Fruit fly (Drosophila melanogaster) whole organism, embryonic: ENCODE results near the gene CG14082.

Experiments
- Bgb ChIP-seq: fragments of 200-800 bp; sonication (Bioruptor generic); IDR thresholded peaks from 2 replicates; pipeline ENCODE4 v1.3.6; 2022; ENCODE audit warnings: missing biosample characterization, missing genetic modification characterization; ENCODE audit not compliant: partially characterized antibody
- Bteb2 ChIP-seq: fragments of 200-800 bp; sonication (Bioruptor generic); optimal IDR thresholded peaks from 2 replicates; lab custom pipeline; 2016; ENCODE audit warnings: missing biosample characterization, missing genetic modification characterization
- CG10565 ChIP-seq: fragments of 200-800 bp; sonication (Bioruptor generic); optimal IDR thresholded peaks from 3 replicates; lab custom pipeline; 2016; ENCODE audit warnings: missing biosample characterization, mild to moderate bottlenecking, missing genetic modification characterization
- CG11456 ChIP-seq: fragments of 200-800 bp; sonication (Bioruptor generic); IDR thresholded peaks from 3 replicates; pipeline ENCODE4 v1.3.6; 2022; ENCODE audit warnings: missing biosample characterization, missing genetic modification characterization
- CG12391 ChIP-seq: fragments of 200-800 bp; sonication (Bioruptor generic); optimal IDR thresholded peaks from 3 replicates; lab custom pipeline; 2018; ENCODE audit warnings: missing biosample characterization, mild to moderate bottlenecking, missing genetic modification characterization, moderate library complexity
- CG12769 ChIP-seq: fragments of 200-800 bp; sonication (Bioruptor generic); optimal IDR thresholded peaks from 2 replicates; lab custom pipeline; 2019; ENCODE audit warnings: missing biosample characterization, mild to moderate bottlenecking, missing genetic modification characterization, moderate library complexity
- CG15479 ChIP-seq: fragments of 200-800 bp; sonication (Bioruptor generic); optimal IDR thresholded peaks from 3 replicates; lab custom pipeline; 2019; ENCODE audit warnings: missing biosample characterization, mild to moderate bottlenecking, missing genetic modification characterization, moderate library complexity
- CG1647 ChIP-seq: fragments of 200-800 bp; sonication (Bioruptor generic); optimal IDR thresholded peaks from 3 replicates; lab custom pipeline; 2016; ENCODE audit warnings: missing biosample characterization, missing genetic modification characterization
- CG17829 ChIP-seq: fragments of 200-800 bp; optimal IDR thresholded peaks from 2 replicates; lab custom pipeline; 2019; ENCODE audit warnings: missing biosample characterization, mild to moderate bottlenecking, missing genetic modification characterization, moderate library complexity
- CG30020 ChIP-seq: fragments of 200-800 bp; optimal IDR thresholded peaks from 2 replicates; lab custom pipeline; 2019; ENCODE audit warnings: missing biosample characterization, mild to moderate bottlenecking, missing genetic modification characterization, moderate library complexity
- CG3163 ChIP-seq: fragments of 200-800 bp; sonication (Bioruptor generic); optimal IDR thresholded peaks from 3 replicates; lab custom pipeline; 2016; ENCODE audit warnings: missing biosample characterization, missing genetic modification characterization
- CG4282 ChIP-seq: fragments of 200-800 bp; sonication (Bioruptor generic); optimal IDR thresholded peaks from 2 replicates; lab custom pipeline; 2016; ENCODE audit warnings: missing biosample characterization, missing genetic modification characterization
- CG6683 ChIP-seq: fragments of 200-800 bp; sonication (Bioruptor generic); optimal IDR thresholded peaks from 2 replicates; lab custom pipeline; 2017; ENCODE audit warnings: missing biosample characterization, mild to moderate bottlenecking, missing genetic modification characterization, missing genetic modification reagents
- CG8765 ChIP-seq: fragments of 200-800 bp; sonication (Bioruptor generic); IDR thresholded peaks from 2 replicates; pipeline ENCODE4 v1.3.6; 2022; ENCODE audit warnings: missing biosample characterization, missing genetic modification characterization
- CG9437 ChIP-seq: fragments of 200-800 bp; sonication (Bioruptor generic); optimal IDR thresholded peaks from 2 replicates; lab custom pipeline; 2018; ENCODE audit warnings: missing biosample characterization, mild to moderate bottlenecking, missing genetic modification characterization
- Dad ChIP-seq: fragments of 200-800 bp; sonication (Bioruptor generic); optimal IDR thresholded peaks from 3 replicates; lab custom pipeline; 2016; ENCODE audit warnings: missing biosample characterization, missing genetic modification characterization
- Elba2 ChIP-seq: fragments of 200-800 bp; sonication (Bioruptor generic); optimal IDR thresholded peaks from 3 replicates; lab custom pipeline; 2016; ENCODE audit warnings: missing biosample characterization, missing genetic modification characterization
- Fer3 ChIP-seq: fragments of 200-800 bp; sonication (Bioruptor generic); optimal IDR thresholded peaks from 2 replicates; lab custom pipeline; 2018; ENCODE audit warnings: missing biosample characterization, mild to moderate bottlenecking, missing genetic modification characterization, moderate library complexity
- HLH3B ChIP-seq: fragments of 200-800 bp; sonication (Bioruptor generic); IDR thresholded peaks from 2 replicates; pipeline ENCODE4 v1.3.6; 2022; ENCODE audit warnings: missing biosample characterization, missing genetic modification characterization
- HLH4C ChIP-seq: fragments of 200-800 bp; sonication (Bioruptor generic); IDR thresholded peaks from 3 replicates; pipeline ENCODE4 v1.3.6; 2022; ENCODE audit warnings: missing biosample characterization, missing genetic modification characterization; ENCODE audit not compliant: partially characterized antibody
- HLH54F ChIP-seq: fragments of 200-800 bp; sonication (Bioruptor generic); optimal IDR thresholded peaks from 3 replicates; lab custom pipeline; 2016; ENCODE audit warnings: missing biosample characterization, missing genetic modification characterization
- HLHmδ ChIP-seq: fragments of 200-800 bp; sonication (Bioruptor generic); optimal IDR thresholded peaks from 2 replicates; lab custom pipeline; 2018; ENCODE audit warnings: missing biosample characterization, mild to moderate bottlenecking, missing genetic modification characterization, moderate library complexity
- MBD-R2 ChIP-seq: fragments of 200-800 bp; sonication (Bioruptor generic); IDR thresholded peaks from 2 replicates; pipeline ENCODE4 v1.3.6; 2022; ENCODE audit warnings: missing biosample characterization, missing genetic modification characterization
- MTF-1 ChIP-seq: fragments of 200-800 bp; sonication (Bioruptor generic); optimal IDR thresholded peaks from 2 replicates; lab custom pipeline; 2018; ENCODE audit warnings: missing biosample characterization, mild to moderate bottlenecking, missing genetic modification characterization, borderline replicate concordance
- Mad ChIP-seq: fragments of 200-800 bp; sonication (Bioruptor generic); optimal IDR thresholded peaks from 2 replicates; lab custom pipeline; 2016; ENCODE audit warnings: missing biosample characterization, missing genetic modification characterization
- NC2α ChIP-seq: fragments of 200-800 bp; sonication (Bioruptor generic); optimal IDR thresholded peaks from 2 replicates; lab custom pipeline; 2016; ENCODE audit warnings: missing biosample characterization, missing genetic modification characterization
- Poxn ChIP-seq: fragments of 200-800 bp; sonication (Bioruptor generic); IDR thresholded peaks from 2 replicates; pipeline ENCODE4 v1.3.6; 2022; ENCODE audit warnings: missing biosample characterization, missing genetic modification characterization
- Spps ChIP-seq: fragments of 200-800 bp; sonication (Bioruptor generic); optimal IDR thresholded peaks from 2 replicates; lab custom pipeline; 2018; ENCODE audit warnings: missing biosample characterization, mild to moderate bottlenecking, missing genetic modification characterization
- Usf ChIP-seq: fragments of 200-800 bp; sonication (Bioruptor generic); optimal IDR thresholded peaks from 2 replicates; lab custom pipeline; 2017; ENCODE audit warnings: missing genotype, missing biosample characterization, missing genetic modification characterization
- bsh ChIP-seq, 2 experiments: fragments of 200-800 bp; sonication (Bioruptor generic); optimal IDR thresholded peaks; 2 replicates each; lab custom pipeline; 2017 to 2018; ENCODE audit warnings: mild to moderate bottlenecking in 2 of 2, missing biosample characterization in 2 of 2, missing genetic modification characterization in 2 of 2, moderate library complexity in 1 of 2
- btn ChIP-seq: fragments of 200-800 bp; sonication (Bioruptor generic); optimal IDR thresholded peaks from 2 replicates; lab custom pipeline; 2016; ENCODE audit warnings: missing biosample characterization, missing genetic modification characterization
- cg ChIP-seq: fragments of 200-800 bp; sonication (Bioruptor generic); optimal IDR thresholded peaks from 3 replicates; lab custom pipeline; 2019; ENCODE audit warnings: missing biosample characterization, mild to moderate bottlenecking, missing genetic modification characterization, moderate library complexity
- da ChIP-seq: fragments of 200-800 bp; sonication (Bioruptor generic); optimal IDR thresholded peaks from 2 replicates; lab custom pipeline; 2016; ENCODE audit warnings: missing biosample characterization, missing genetic modification characterization
- dati ChIP-seq: fragments of 200-800 bp; sonication (Bioruptor generic); IDR thresholded peaks from 2 replicates; pipeline ENCODE4 v1.3.6; 2022; ENCODE audit warnings: missing biosample characterization, missing genetic modification characterization
- dpn ChIP-seq, 2 experiments: fragments of 200-800 bp; sonication (Bioruptor generic); optimal IDR thresholded peaks; 3 replicates each; lab custom pipeline; 2016; ENCODE audit warnings: missing biosample characterization in 2 of 2, missing genetic modification characterization in 2 of 2
- en ChIP-seq: fragments of 200-800 bp; sonication (Bioruptor generic); optimal IDR thresholded peaks from 2 replicates; lab custom pipeline; 2016; ENCODE audit warnings: missing biosample characterization, missing genetic modification characterization
- esg ChIP-seq: fragments of 200-800 bp; sonication (Bioruptor generic); conservative IDR thresholded peaks from 2 replicates; pipeline ENCODE4 v1.3.6; 2022; ENCODE audit warnings: missing biosample characterization, missing genetic modification characterization
- gfzf ChIP-seq: fragments of 200-800 bp; sonication (Bioruptor generic); optimal IDR thresholded peaks from 2 replicates; lab custom pipeline; 2016; ENCODE audit warnings: missing biosample characterization, mild to moderate bottlenecking, missing genetic modification characterization, moderate library complexity
- gsb-n ChIP-seq: fragments of 200-800 bp; sonication (Bioruptor generic); optimal IDR thresholded peaks from 3 replicates; lab custom pipeline; 2018; ENCODE audit warnings: missing biosample characterization, mild to moderate bottlenecking, missing genetic modification characterization
- lilli ChIP-seq: fragments of 200-800 bp; sonication (Bioruptor generic); optimal IDR thresholded peaks from 3 replicates; lab custom pipeline; 2016; ENCODE audit warnings: missing biosample characterization, missing genetic modification characterization
- prd ChIP-seq, 3 experiments: fragments of >200 bp in 2 of 3; fragments of 200-800 bp in 1 of 3; sonication (Bioruptor generic) in 1 of 3; optimal IDR thresholded peaks in 2 of 3; IDR thresholded peaks in 1 of 3; 2 replicates in 2 of 3; 3 replicates in 1 of 3; pipeline versions ENCODE4 v1.3.6 to Lab custom; 2017 to 2022; ENCODE audit warnings: missing biosample characterization in 1 of 3, missing genetic modification characterization in 1 of 3
- ranshi ChIP-seq: fragments of 200-800 bp; sonication (Bioruptor generic); IDR thresholded peaks from 2 replicates; pipeline ENCODE4 v1.3.6; 2022; ENCODE audit warnings: missing biosample characterization, missing genetic modification characterization
- repo ChIP-seq: fragments of 200-800 bp; sonication (Bioruptor generic); optimal IDR thresholded peaks from 2 replicates; lab custom pipeline; 2016; ENCODE audit warnings: missing biosample characterization, missing genetic modification characterization
- sim ChIP-seq: fragments of 200-800 bp; sonication (Bioruptor generic); IDR thresholded peaks from 2 replicates; pipeline ENCODE4 v1.3.6; 2022; ENCODE audit warnings: missing biosample characterization, missing genetic modification characterization
- tx ChIP-seq: fragments of 200-800 bp; sonication (Bioruptor generic); optimal IDR thresholded peaks from 2 replicates; lab custom pipeline; 2016; ENCODE audit warnings: missing biosample characterization, missing genetic modification characterization
- wek ChIP-seq: fragments of 200-800 bp; sonication (Bioruptor generic); optimal IDR thresholded peaks from 3 replicates; lab custom pipeline; 2018; ENCODE audit warnings: missing biosample characterization, mild to moderate bottlenecking, missing genetic modification characterization, moderate library complexity
- wor ChIP-seq: fragments of 200-800 bp; sonication (Bioruptor generic); IDR thresholded peaks from 2 replicates; pipeline ENCODE4 v1.3.6; 2022; ENCODE audit warnings: missing biosample characterization, missing genetic modification characterization
- yki ChIP-seq: fragments of >200 bp; optimal IDR thresholded peaks from 3 replicates; lab custom pipeline; 2018

CG14082 gene

DNA sequence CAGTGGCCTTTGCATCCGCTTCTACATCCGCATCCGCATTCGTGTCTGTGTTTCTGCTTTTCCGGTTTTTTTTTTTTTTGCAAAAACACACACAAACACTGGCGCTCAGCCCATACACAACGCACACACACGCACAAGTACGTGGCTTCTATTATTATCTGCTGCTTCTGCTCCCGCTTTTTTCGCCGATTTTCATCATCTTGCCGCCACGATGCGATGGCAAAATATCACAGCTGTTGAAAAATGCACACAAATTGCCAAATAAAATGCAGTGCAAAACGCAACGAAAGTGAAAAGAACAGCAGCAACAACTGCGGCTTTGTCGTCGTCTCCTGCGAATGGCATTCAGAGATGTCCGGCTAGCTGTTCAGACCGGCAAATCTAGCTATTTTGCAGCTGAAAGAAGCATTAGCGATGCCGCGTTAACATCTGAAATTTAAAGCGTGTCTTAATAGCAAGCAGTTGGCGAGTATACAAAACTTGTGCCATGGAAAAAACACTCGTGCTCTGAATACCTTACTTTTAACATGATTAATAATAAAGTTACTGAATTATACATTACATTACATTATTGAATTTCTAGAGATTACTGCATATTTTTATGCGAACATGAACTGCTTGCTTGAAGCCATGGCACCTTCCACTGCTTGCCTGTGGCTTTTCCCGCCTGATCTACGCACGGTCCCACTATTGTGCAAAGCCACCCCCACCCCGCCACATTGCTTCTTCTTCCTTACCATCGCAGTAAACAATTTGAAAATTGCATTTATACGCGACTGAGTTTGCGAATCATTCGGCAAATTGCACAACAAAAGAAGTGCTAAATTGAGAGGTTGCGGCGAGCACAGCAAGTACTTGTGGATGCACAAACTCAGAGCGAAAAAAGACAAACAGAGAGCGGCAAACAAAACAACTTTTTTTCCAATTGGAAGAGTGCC is 76.0 kb downstream of the CG14082 start, which contains the start of the genes Ugt316A1 and Sfxn2 (continued):
- TF ChIP-seq wek (GFP tag; lab: Kevin White, UChicago) (no peak), CG1647 (peak; percentile 21), Fer3 (peak; percentile 1), MTF-1 (GFP tag; lab: Kevin White, UChicago) (no peak), CG11456 (GFP tag; lab: Robert Waterston, UW) (0 out of 3 replicates have a peak, but pooled peaks have one; percentile 59), CG4282 (no peak), en (GFP tag; lab: Kevin White, UChicago) (no peak), cg (peak; percentile 89), Bteb2 (GFP tag; lab: Kevin White, UChicago) (no peak), CG9437 (GFP tag; lab: Kevin White, UChicago) (no peak), HLHmδ (GFP tag; lab: Kevin White, UChicago) (peak; percentile 17), lilli (GFP tag; lab: Kevin White, UChicago) (peak; percentile 75), HLH3B (no peak), CG15479 (GFP tag; lab: Kevin White, UChicago) (peak; percentile 93), ranshi (GFP tag; lab: Robert Waterston, UW) (0 out of 2 replicates have a peak, but pooled peaks have one; percentile 43), CG10565 (GFP tag; lab: Kevin White, UChicago) (no peak), repo (GFP tag; lab: Kevin White, UChicago) (no peak), CG8765 (GFP tag; lab: Robert Waterston, UW) (0 out of 2 replicates have a peak, but pooled peaks have one; percentile 25), HLH54F (GFP tag; lab: Kevin White, UChicago) (no peak), Elba2 (peak; percentile 91), Usf (GFP tag; lab: Kevin White, UChicago) (no peak), btn (GFP tag; lab: Kevin White, UChicago) (no peak), HLH4C (GFP tag; lab: Robert Waterston, UW) (0 out of 3 replicates have a peak, but pooled peaks have one; percentile 51), CG3163 (GFP tag; lab: Kevin White, UChicago) (peak; percentile 4), Dad (GFP tag; lab: Kevin White, UChicago) (no peak), da (GFP tag; lab: Kevin White, UChicago) (no peak), CG30020 (tag; lab: Kevin White, UChicago) (peak; percentile 11), gsb-n (tag; lab: Kevin White, UChicago) (peak; percentile 42), wor (GFP tag; lab: Robert Waterston, UW) (no peak), MBD-R2 (GFP tag; lab: Robert Waterston, UW) (peak; percentile 59), Spps (tag; lab: Kevin White, UChicago) (no peak), yki (lab: Kevin White, UChicago) (peak; percentile 65), sim (GFP tag; lab: Robert Waterston, UW) (no peak), Bgb (GFP tag; lab: Robert Waterston, UW) (peak; percentile 41; the same call in 1 of the 2 replicates), CG12769 (tag; lab: Kevin White, UChicago) (peak; percentile 63), dati (GFP tag; lab: Robert Waterston, UW) (no peak), esg (GFP tag; lab: Robert Waterston, UW) (no peak), Mad (GFP tag; lab: Kevin White, UChicago) (peak; percentile 36), gfzf (peak; percentile 89), NC2α (no peak), tx (no peak), CG12391 (tag; lab: Kevin White, UChicago) (peak; percentile 69), bsh (GFP tag; optimal IDR thresholded peaks at IDR 0.05; lab: Kevin White, UChicago) (peak; percentile 26 to 45), dpn (GFP tag; optimal IDR thresholded peaks at IDR 0.05; lab: Kevin White, UChicago) (peak; percentile 43 to 45), CG6683 (no peak), CG17829 (tag; lab: Kevin White, UChicago) (peak; percentile 51), prd (optimal IDR thresholded peaks at IDR 0.05; lab: Kevin White, UChicago) (no peak), prd (GFP tag; IDR thresholded peaks at IDR 0.05; lab: Robert Waterston, UW) (peak; percentile 50; the same call in 1 of the 3 replicates), Poxn (GFP tag; lab: Robert Waterston, UW) (no peak)
